Worm (Caenorhabditis elegans) whole organism, L2 larva: ENCODE measurements around the gene Y22D7AR.2.

Source experiments
- ama-1 ChIP-seq: fragments of 150-350 bp; optimal IDR thresholded peaks from 2 replicates; lab custom pipeline; 2018; ENCODE audit warnings: inconsistent platforms
- blmp-1 ChIP-seq: sonication (generic microtip); optimal IDR thresholded peaks from 2 replicates; lab custom pipeline; 2017; ENCODE audit warnings: missing genetic modification characterization, mild to moderate bottlenecking, missing compliant biosample characterization, antibody characterized with exemption, moderate library complexity; ENCODE audit not compliant: insufficient read depth
- dmd-4 ChIP-seq: sonication (generic microtip); optimal IDR thresholded peaks from 2 replicates; lab custom pipeline; 2017; ENCODE audit warnings: missing biosample characterization, missing genetic modification characterization
- fos-1 ChIP-seq: fragments of 150-350 bp; optimal IDR thresholded peaks from 2 replicates; lab custom pipeline; 2014; ENCODE audit warnings: missing biosample characterization, missing genetic modification characterization
- mdl-1 ChIP-seq, 2 experiments: fragments of 150-350 bp in 1 of 2; sonication (generic microtip) in 1 of 2; optimal IDR thresholded peaks; 2 replicates each; lab custom pipeline; 2017; ENCODE audit warnings: missing biosample characterization in 2 of 2, missing genetic modification characterization in 2 of 2
- snpc-4 ChIP-seq: fragments of 150-350 bp; optimal IDR thresholded peaks from 2 replicates; lab custom pipeline; 2014; ENCODE audit warnings: missing biosample characterization, missing genetic modification characterization
- unc-62 ChIP-seq: fragments of 150-350 bp; optimal IDR thresholded peaks from 2 replicates; lab custom pipeline; 2014; ENCODE audit warnings: missing biosample characterization, missing genetic modification reagents, missing genetic modification characterization
- zag-1 ChIP-seq: fragments of 150-350 bp; optimal IDR thresholded peaks from 2 replicates; lab custom pipeline; 2014; ENCODE audit warnings: missing biosample characterization, missing genetic modification characterization

DNA sequence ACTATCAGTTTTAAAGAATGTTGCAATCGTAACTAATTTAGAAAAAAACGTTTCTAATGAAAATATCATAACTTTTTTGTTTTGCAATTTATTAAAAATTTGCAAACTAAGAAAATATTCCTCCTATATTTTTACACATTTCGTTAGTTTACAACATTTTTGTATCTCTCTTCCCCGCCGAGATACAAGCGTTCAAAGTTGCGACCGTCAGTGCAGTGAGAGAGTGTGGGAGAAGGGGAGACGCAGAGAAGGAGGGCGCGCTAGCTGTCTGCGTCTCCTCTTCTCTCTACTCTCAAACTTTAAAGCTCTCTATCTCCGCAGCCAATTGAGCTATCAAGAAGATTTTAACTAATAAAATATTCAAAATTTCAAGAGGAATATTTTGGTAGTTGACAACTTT, 25.4 kb upstream of the Y22D7AR.2 start:
- TF ChIP-seq mdl-1 (tag; optimal IDR thresholded peaks at IDR 0.05; lab: Kevin White, UChicago): no peak
- TF ChIP-seq ama-1: no peak
- TF ChIP-seq dmd-4 (tag; lab: Kevin White, UChicago): no peak
- TF ChIP-seq blmp-1 (tag; lab: Kevin White, UChicago): no peak
- no peak for TF ChIP-seq snpc-4 (tag; lab: Kevin White, UChicago)
- TF ChIP-seq zag-1: no peak
- no peak for TF ChIP-seq fos-1
- no peak for TF ChIP-seq unc-62 (GFP tag; lab: Kevin White, UChicago)
